Worm (Caenorhabditis elegans) whole organism, early embryonic: ENCODE data around the gene C49C8.3.

Source experiments
- B0310.2 ChIP-seq: sonication (generic microtip); optimal IDR thresholded peaks from 2 replicates; lab custom pipeline; 2016; ENCODE audit warnings: mild to moderate bottlenecking, missing genetic modification characterization, missing compliant biosample characterization
- F13C5.2 ChIP-seq: sonication (generic microtip); optimal IDR thresholded peaks from 2 replicates; lab custom pipeline; 2017; ENCODE audit warnings: mild to moderate bottlenecking, missing genetic modification characterization, inconsistent platforms, missing compliant biosample characterization
- aly-1 ChIP-seq: sonication (generic microtip); optimal IDR thresholded peaks from 2 replicates; lab custom pipeline; 2016; ENCODE audit warnings: missing genetic modification characterization, missing compliant biosample characterization
- ama-1 ChIP-seq: fragments of 150-350 bp; optimal IDR thresholded peaks from 2 replicates; lab custom pipeline; 2014
- ceh-13 ChIP-seq: fragments of 200-800 bp; sonication (Bioruptor generic); optimal IDR thresholded peaks from 2 replicates; lab custom pipeline; 2018; ENCODE audit warnings: mild to moderate bottlenecking, missing genetic modification characterization, missing compliant biosample characterization
- ets-7 ChIP-seq: sonication (generic microtip); optimal IDR thresholded peaks from 2 replicates; lab custom pipeline; 2016; ENCODE audit warnings: missing genotype, missing genetic modification characterization, missing compliant biosample characterization
- hmbx-1 ChIP-seq: sonication (generic microtip); optimal IDR thresholded peaks from 2 replicates; lab custom pipeline; 2016; ENCODE audit warnings: mild to moderate bottlenecking, missing genetic modification characterization, missing compliant biosample characterization
- hnd-1 ChIP-seq: sonication (generic microtip); optimal IDR thresholded peaks from 2 replicates; lab custom pipeline; 2016; ENCODE audit warnings: missing genetic modification characterization, missing compliant biosample characterization
- pes-1 ChIP-seq: fragments of 200-800 bp; sonication (Bioruptor generic); IDR thresholded peaks from 2 replicates; pipeline ENCODE4 v1.3.6; 2022; ENCODE audit warnings: missing genetic modification reagents, missing genetic modification characterization, missing compliant biosample characterization
- scrt-1 ChIP-seq: fragments of 200-800 bp; sonication (Bioruptor generic); IDR thresholded peaks from 2 replicates; pipeline ENCODE4 v1.3.6; 2022; ENCODE audit warnings: missing genetic modification characterization, missing compliant biosample characterization
- sea-1 ChIP-seq: fragments of 200-800 bp; sonication (Bioruptor generic); conservative IDR thresholded peaks from 2 replicates; pipeline ENCODE4 v1.3.6; 2022; ENCODE audit warnings: missing genetic modification characterization, missing compliant biosample characterization
- tbx-11 ChIP-seq: fragments of 200-800 bp; sonication (Bioruptor generic); IDR thresholded peaks from 2 replicates; pipeline ENCODE4 v1.3.6; 2022; ENCODE audit warnings: missing genetic modification characterization, missing compliant biosample characterization
- tbx-37 ChIP-seq: fragments of 200-800 bp; sonication (Bioruptor generic); conservative IDR thresholded peaks from 2 replicates; pipeline ENCODE4 v1.3.6; 2022; ENCODE audit warnings: missing genetic modification reagents, missing genetic modification characterization, missing compliant biosample characterization

- no peak for TF ChIP-seq F13C5.2 (tag; lab: Kevin White, UChicago)
- no peak for TF ChIP-seq ama-1
- no peak for TF ChIP-seq aly-1
- TF ChIP-seq tbx-37 (GFP tag; lab: Robert Waterston, UW) = no peak
- no peak for TF ChIP-seq tbx-11
- no peak for TF ChIP-seq ets-7 (tag; lab: Kevin White, UChicago)
- TF ChIP-seq ceh-13 (GFP tag; lab: Kevin White, UChicago) = no peak
- no peak for TF ChIP-seq B0310.2 (tag; lab: Kevin White, UChicago)
- TF ChIP-seq pes-1 = no peak
- no peak for TF ChIP-seq scrt-1
- TF ChIP-seq sea-1 (GFP tag; lab: Robert Waterston, UW) = no peak
- no peak for TF ChIP-seq hnd-1 (tag; lab: Kevin White, UChicago)
- no peak for TF ChIP-seq hmbx-1 (tag; lab: Kevin White, UChicago)
Measured at ce11 chrIV:8654115-8654628, 9.6 kb downstream of the C49C8.3 start, which contains the start of gene C49C8.1.
